Worm (Caenorhabditis elegans): ENCODE measurements around the gene F54D5.17.

- TF ChIP-seq nhr-12 (tag; optimal IDR thresholded peaks at IDR 0.05) = no peak
- TF ChIP-seq hlh-1 (tag; optimal IDR thresholded peaks at IDR 0.05) = no peak
- TF ChIP-seq pha-4 (tag; optimal IDR thresholded peaks at IDR 0.05) = no peak
- TF ChIP-seq elt-1 (tag; optimal IDR thresholded peaks at IDR 0.05; ENCODE audit: borderline replicate concordance, insufficient read depth) = no peak
- TF ChIP-seq ces-1 (GFP tag; optimal IDR thresholded peaks at IDR 0.05) = no peak
- no peak for TF ChIP-seq blmp-1 (tag; optimal IDR thresholded peaks at IDR 0.05)
- TF ChIP-seq mep-1 (tag; optimal IDR thresholded peaks at IDR 0.05) = no peak
- TF ChIP-seq sptf-1 (tag; optimal IDR thresholded peaks at IDR 0.05) = no peak
- TF ChIP-seq snpc-4 (tag; optimal IDR thresholded peaks at IDR 0.05) = no peak
These were observed 17.7 kb upstream of the F54D5.17 start, which contains the start of gene Y62F5A.9 for ce11 chrII:11538741-11539140.
